Fruit fly (Drosophila melanogaster): ENCODE results near the gene Spec2.

dm6 chr3R:5670660-5671264, 46.8 kb upstream of the Spec2 start:
- TF ChIP-seq CG8478 (optimal IDR thresholded peaks at IDR 0.05) (no peak), usp (GFP tag; optimal IDR thresholded peaks at IDR 0.05) (no peak), pan (optimal IDR thresholded peaks at IDR 0.05) (no peak), Dll (optimal IDR thresholded peaks at IDR 0.05) (no peak)
